Worm (Caenorhabditis elegans) whole organism, L3 larva: ENCODE results near the gene swt-3.

Experiments used
- R02D3.7 ChIP-seq: fragments of 150-350 bp; optimal IDR thresholded peaks from 2 replicates; lab custom pipeline; 2014; ENCODE audit warnings: missing biosample characterization, missing genetic modification characterization
- ZK546.5 ChIP-seq: sonication (generic microtip); optimal IDR thresholded peaks from 2 replicates; lab custom pipeline; 2017; ENCODE audit warnings: missing biosample characterization, missing genetic modification characterization
- aly-2 ChIP-seq: fragments of 150-350 bp; optimal IDR thresholded peaks from 2 replicates; lab custom pipeline; 2014; ENCODE audit warnings: missing biosample characterization, missing genetic modification characterization
- ama-1 ChIP-seq: fragments of 150-350 bp; optimal IDR thresholded peaks from 2 replicates; lab custom pipeline; 2018
- ceh-28 ChIP-seq: fragments of 150-350 bp; optimal IDR thresholded peaks from 2 replicates; lab custom pipeline; 2014; ENCODE audit warnings: missing biosample characterization, missing genetic modification reagents, missing genetic modification characterization
- ceh-9 ChIP-seq: sonication (generic microtip); optimal IDR thresholded peaks from 2 replicates; lab custom pipeline; 2018; ENCODE audit warnings: missing biosample characterization, missing genetic modification characterization
- daf-12 ChIP-seq: fragments of 150-350 bp; optimal IDR thresholded peaks from 2 replicates; lab custom pipeline; 2014; ENCODE audit warnings: missing biosample characterization, missing genetic modification reagents, missing genetic modification characterization
- egl-27 ChIP-seq: sonication (generic microtip); optimal IDR thresholded peaks from 4 replicates; lab custom pipeline; 2017; ENCODE audit warnings: missing biosample characterization, missing genetic modification reagents, missing genetic modification characterization
- elt-1 ChIP-seq: fragments of 150-350 bp; optimal IDR thresholded peaks from 2 replicates; lab custom pipeline; 2014; ENCODE audit warnings: missing biosample characterization, missing genetic modification characterization
- elt-2 ChIP-seq: sonication (generic microtip); optimal IDR thresholded peaks from 2 replicates; lab custom pipeline; 2016; ENCODE audit warnings: missing genetic modification reagents, mild to moderate bottlenecking, missing genetic modification characterization, missing compliant biosample characterization
- elt-3 ChIP-seq, 3 experiments: fragments of 150-350 bp in 1 of 3; sonication (generic microtip) in 2 of 3; optimal IDR thresholded peaks; 2 replicates in 2 of 3; 4 replicates in 1 of 3; lab custom pipeline; 2014 to 2017; ENCODE audit warnings: missing biosample characterization in 3 of 3, missing genetic modification characterization in 3 of 3
- hmg-11 ChIP-seq: sonication (generic microtip); optimal IDR thresholded peaks from 2 replicates; lab custom pipeline; 2016; ENCODE audit warnings: missing genetic modification characterization, missing compliant biosample characterization
- jun-1 ChIP-seq: fragments of 150-350 bp; optimal IDR thresholded peaks from 2 replicates; lab custom pipeline; 2014; ENCODE audit warnings: missing biosample characterization, missing genetic modification reagents, missing genetic modification characterization
- lin-15B ChIP-seq: fragments of 150-350 bp; optimal IDR thresholded peaks from 2 replicates; lab custom pipeline; 2014; ENCODE audit warnings: missing biosample characterization, missing genetic modification characterization
- lin-39 ChIP-seq: fragments of 150-350 bp; optimal IDR thresholded peaks from 2 replicates; lab custom pipeline; 2018; ENCODE audit warnings: missing biosample characterization, missing genetic modification reagents, missing genetic modification characterization
- lsy-12 ChIP-seq: sonication (generic microtip); optimal IDR thresholded peaks from 2 replicates; lab custom pipeline; 2016; ENCODE audit warnings: mild to moderate bottlenecking, missing genetic modification characterization, missing compliant biosample characterization
- nfya-1 ChIP-seq: sonication (generic microtip); optimal IDR thresholded peaks from 2 replicates; lab custom pipeline; 2017; ENCODE audit warnings: missing genetic modification characterization, mild to moderate bottlenecking, missing compliant biosample characterization, antibody characterized with exemption, moderate library complexity; ENCODE audit not compliant: insufficient read depth
- nhr-12 ChIP-seq: fragments of 150-350 bp; optimal IDR thresholded peaks from 2 replicates; lab custom pipeline; 2014; ENCODE audit warnings: missing biosample characterization, missing genetic modification characterization
- nhr-23 ChIP-seq: fragments of 150-350 bp; optimal IDR thresholded peaks from 2 replicates; lab custom pipeline; 2014; ENCODE audit warnings: missing biosample characterization, missing genetic modification reagents, missing genetic modification characterization
- nhr-25 ChIP-seq: sonication (generic microtip); optimal IDR thresholded peaks from 2 replicates; lab custom pipeline; 2017; ENCODE audit warnings: missing biosample characterization, missing genetic modification characterization
- nhr-43 ChIP-seq: sonication (generic microtip); optimal IDR thresholded peaks from 2 replicates; lab custom pipeline; 2016; ENCODE audit warnings: mild to moderate bottlenecking, missing genetic modification characterization, missing compliant biosample characterization; ENCODE audit not compliant: poor library complexity, severe bottlenecking
- nhr-76 ChIP-seq: fragments of 150-350 bp; sonication (generic microtip); optimal IDR thresholded peaks from 5 replicates; lab custom pipeline; 2014; ENCODE audit warnings: missing biosample characterization, missing genetic modification characterization
- pha-4 ChIP-seq: fragments of 150-350 bp; optimal IDR thresholded peaks from 2 replicates; lab custom pipeline; 2014; ENCODE audit warnings: missing biosample characterization, missing genetic modification reagents, missing genetic modification characterization
- skn-1 ChIP-seq: fragments of 150-350 bp; optimal IDR thresholded peaks from 2 replicates; lab custom pipeline; 2014; ENCODE audit warnings: missing biosample characterization, missing genetic modification characterization
- snpc-4 ChIP-seq: fragments of 150-350 bp; optimal IDR thresholded peaks from 2 replicates; lab custom pipeline; 2014; ENCODE audit warnings: missing biosample characterization, missing genetic modification characterization
- unc-62 ChIP-seq: fragments of 150-350 bp; sonication (generic microtip); optimal IDR thresholded peaks from 4 replicates; lab custom pipeline; 2014; ENCODE audit warnings: missing biosample characterization, missing genetic modification reagents, missing genetic modification characterization
- zag-1 ChIP-seq: fragments of 150-350 bp; optimal IDR thresholded peaks from 2 replicates; lab custom pipeline; 2014; ENCODE audit warnings: missing biosample characterization, missing genetic modification characterization
- ztf-11 ChIP-seq: fragments of 150-350 bp; optimal IDR thresholded peaks from 2 replicates; lab custom pipeline; 2014; ENCODE audit warnings: missing biosample characterization, missing genetic modification characterization

The swt-3 gene

ce11 chrIV:10782014-10782413 is 1.5 kb upstream of the swt-3 start (continued):
- TF ChIP-seq lsy-12 (tag; lab: Kevin White, UChicago), result peak; percentile 19
- TF ChIP-seq elt-2 (tag; lab: Kevin White, UChicago), result no peak
- no peak for TF ChIP-seq R02D3.7
- TF ChIP-seq zag-1, result no peak
- no peak for TF ChIP-seq snpc-4 (tag; lab: Kevin White, UChicago)
- TF ChIP-seq elt-1 (tag; lab: Kevin White, UChicago), result no peak
- peak; percentile 26 for TF ChIP-seq egl-27 (tag; lab: Kevin White, UChicago)
- no peak for TF ChIP-seq pha-4 (tag; lab: Kevin White, UChicago)
- no peak for TF ChIP-seq nhr-76 (tag; lab: Kevin White, UChicago)
- no peak for TF ChIP-seq jun-1
- TF ChIP-seq lin-39 (tag; lab: Kevin White, UChicago), result no peak
- TF ChIP-seq unc-62, result no peak
- no peak for TF ChIP-seq aly-2 (tag; lab: Kevin White, UChicago)
- no peak for TF ChIP-seq hmg-11 (tag; lab: Kevin White, UChicago)
- peak; percentile 92 for TF ChIP-seq nhr-43
- no peak for TF ChIP-seq skn-1 (tag; lab: Kevin White, UChicago)
- peak; percentile 91 for TF ChIP-seq nhr-23
- no peak for TF ChIP-seq nhr-12 (tag; lab: Kevin White, UChicago)

- no peak for TF ChIP-seq jun-1
- peak in 1 of 3 experiments; percentile 21 for TF ChIP-seq elt-3 (tag; optimal IDR thresholded peaks at IDR 0.05; lab: Kevin White, UChicago)
- no peak for TF ChIP-seq snpc-4 (tag; lab: Kevin White, UChicago)
- TF ChIP-seq, all 47 proteins: peak for 1
Measured at ce11 chrIV:10781346-10781745, 863 bp upstream of the swt-3 start.

ce11 chrIV:10779328-10779727 is 1.2 kb downstream of the swt-3 start:
- TF ChIP-seq elt-3 (tag; optimal IDR thresholded peaks at IDR 0.05; lab: Kevin White, UChicago), result no peak
- TF ChIP-seq aly-2 (tag; lab: Kevin White, UChicago), result no peak
- peak; percentile 16 for TF ChIP-seq nhr-43

- TF ChIP-seq ztf-11 (no peak), ceh-28 (peak; percentile 25), nhr-23 (peak; percentile 71), lin-39 (tag; lab: Kevin White, UChicago) (no peak), nhr-43 (peak; percentile 32), lsy-12 (tag; lab: Kevin White, UChicago) (peak; percentile 18), ama-1 (lab: Kevin White, UChicago) (peak; percentile 31)
- TF ChIP-seq, all 47 proteins: peak for 5
Measured at ce11 chrIV:10778582-10778981, 1.9 kb downstream of the swt-3 start.

- TF ChIP-seq elt-2 (tag; lab: Kevin White, UChicago), result no peak
Measured at ce11 chrIV:10777600-10777999, 2.9 kb downstream of the swt-3 start.

ce11 chrIV:10777076-10777475 is 3.4 kb downstream of the swt-3 start:
- TF ChIP-seq zag-1 (no peak), egl-27 (tag; lab: Kevin White, UChicago) (no peak), nhr-25 (tag; lab: Kevin White, UChicago) (peak; percentile 46), skn-1 (tag; lab: Kevin White, UChicago) (no peak), nhr-23 (peak; percentile 12), ceh-9 (tag; lab: Kevin White, UChicago) (no peak), ZK546.5 (tag; lab: Kevin White, UChicago) (no peak), daf-12 (tag; lab: Kevin White, UChicago) (no peak), R02D3.7 (no peak)

ce11 chrIV:10773811-10774210 is 6.7 kb downstream of the swt-3 start, which contains the start of gene inpp-1:
Gene inpp-1, minus strand, starts transcription at chrIV:10773911.
- no peak for TF ChIP-seq daf-12 (tag; lab: Kevin White, UChicago)
- no peak for TF ChIP-seq ceh-9 (tag; lab: Kevin White, UChicago)
- no peak for TF ChIP-seq egl-27 (tag; lab: Kevin White, UChicago)
- no peak for TF ChIP-seq nfya-1
- TF ChIP-seq nhr-76 (tag; lab: Kevin White, UChicago), result no peak
- no peak for TF ChIP-seq jun-1
- TF ChIP-seq skn-1 (tag; lab: Kevin White, UChicago), result no peak
- TF ChIP-seq R02D3.7, result no peak
- no peak for TF ChIP-seq elt-3 (tag; optimal IDR thresholded peaks at IDR 0.05; lab: Kevin White, UChicago)
- no peak for TF ChIP-seq lin-15B (tag; lab: Kevin White, UChicago)
- TF ChIP-seq ztf-11, result no peak
- TF ChIP-seq lin-39 (tag; lab: Kevin White, UChicago), result no peak
